Worm (Caenorhabditis elegans) whole organism, early embryonic: Measurements from ENCODE around the gene mam-4.

Experiments
- B0310.2 ChIP-seq: sonication (generic microtip); optimal IDR thresholded peaks from 2 replicates; lab custom pipeline; 2016; ENCODE audit warnings: mild to moderate bottlenecking, missing genetic modification characterization, missing compliant biosample characterization
- aly-1 ChIP-seq: sonication (generic microtip); optimal IDR thresholded peaks from 2 replicates; lab custom pipeline; 2016; ENCODE audit warnings: missing genetic modification characterization, missing compliant biosample characterization
- ama-1 ChIP-seq: fragments of 150-350 bp; optimal IDR thresholded peaks from 2 replicates; lab custom pipeline; 2014
- ets-7 ChIP-seq: sonication (generic microtip); optimal IDR thresholded peaks from 2 replicates; lab custom pipeline; 2016; ENCODE audit warnings: missing genotype, missing genetic modification characterization, missing compliant biosample characterization
- flt-1 ChIP-seq: fragments of 200-800 bp; sonication (Bioruptor generic); IDR thresholded peaks from 2 replicates; pipeline ENCODE4 v1.3.6; 2022; ENCODE audit warnings: missing genetic modification characterization, missing compliant biosample characterization
- hmg-4 ChIP-seq: fragments of 200-800 bp; sonication (Bioruptor generic); optimal IDR thresholded peaks from 2 replicates; lab custom pipeline; 2018; ENCODE audit warnings: mild to moderate bottlenecking, missing genetic modification characterization, missing compliant biosample characterization
- tbx-11 ChIP-seq: fragments of 200-800 bp; sonication (Bioruptor generic); IDR thresholded peaks from 2 replicates; pipeline ENCODE4 v1.3.6; 2022; ENCODE audit warnings: missing genetic modification characterization, missing compliant biosample characterization

DNA sequence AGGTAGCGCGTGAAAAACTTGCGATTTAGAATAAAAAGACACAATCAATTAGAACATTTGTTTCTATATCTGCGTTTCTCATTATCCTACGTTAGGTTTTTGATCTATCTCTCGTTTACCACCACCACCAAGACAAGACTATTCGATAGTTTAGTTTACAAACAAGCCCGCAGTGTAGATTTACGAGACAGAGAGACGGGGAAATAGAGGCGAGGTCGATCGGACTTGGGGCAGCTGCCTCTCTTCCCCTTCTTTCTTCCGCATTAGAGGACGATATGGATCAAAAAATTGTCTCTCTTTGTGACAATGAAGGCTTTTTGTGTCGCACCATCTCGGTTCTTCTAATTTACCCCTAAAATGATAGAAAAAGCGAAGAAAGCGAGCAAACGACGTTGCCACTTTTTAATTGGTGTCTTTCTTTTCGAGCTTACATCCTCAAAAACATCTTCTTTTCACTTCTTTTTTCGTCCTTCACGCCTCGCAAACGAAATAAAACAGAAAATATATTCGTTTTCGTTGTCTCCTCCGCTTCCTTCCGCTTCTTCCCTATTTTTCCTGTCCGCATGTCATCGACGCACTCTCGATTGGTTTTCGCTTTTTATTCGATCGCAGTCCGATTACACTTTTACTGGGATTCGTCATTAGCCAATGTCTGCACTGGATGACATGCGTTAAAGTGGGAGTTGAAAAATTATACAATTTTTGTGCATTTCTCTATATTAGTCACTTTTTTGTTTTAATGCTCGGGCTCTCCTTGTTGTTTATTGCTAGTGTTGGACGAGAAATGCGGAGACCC lies 33.7 kb downstream of the mam-4 start:
- TF ChIP-seq ama-1 (lab: Kevin White, UChicago) (no peak), B0310.2 (tag; lab: Kevin White, UChicago) (no peak), hmg-4 (GFP tag; lab: Kevin White, UChicago) (peak; percentile 52), tbx-11 (no peak), flt-1 (GFP tag; lab: Robert Waterston, UW) (no peak), aly-1 (no peak), ets-7 (no peak)
